Fruit fly (Drosophila melanogaster) whole organism: Measurements from ENCODE around the gene CG31542.

Experiments
- CG8478 ChIP-seq: fragments of >200 bp; optimal IDR thresholded peaks from 2 replicates; lab custom pipeline; 2018; ENCODE audit warnings: inconsistent platforms
- Dll ChIP-seq: fragments of >200 bp; optimal IDR thresholded peaks from 2 replicates; lab custom pipeline; 2017

DNA sequence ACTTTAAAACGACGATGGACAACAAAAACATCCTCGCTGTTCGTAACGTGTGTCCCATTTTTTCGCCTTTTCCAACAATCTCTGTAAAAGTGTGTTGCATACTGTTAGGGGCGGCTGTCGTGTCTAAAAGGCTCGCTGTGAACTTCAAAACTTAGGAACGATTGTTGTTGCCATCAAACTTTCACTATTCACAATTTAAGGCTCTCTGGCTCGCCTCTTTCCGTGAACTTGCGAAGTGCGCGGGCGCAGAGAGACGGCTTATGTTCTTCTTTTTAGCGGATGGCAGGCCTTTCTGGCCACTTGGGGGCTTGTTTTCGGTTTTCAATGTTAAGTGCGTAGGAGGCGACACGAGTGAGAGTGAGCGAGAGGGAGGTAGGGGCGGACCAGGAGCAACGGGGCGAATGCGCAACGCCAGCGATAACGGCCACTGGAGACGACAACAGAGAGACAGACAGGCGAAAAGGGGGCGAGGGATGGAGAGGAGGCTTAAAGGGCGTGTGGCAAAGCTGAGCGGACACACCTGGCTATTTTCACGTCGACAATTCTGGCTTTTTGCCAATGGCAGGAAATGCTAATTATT lies 18.9 kb upstream of the CG31542 start, which contains the start of gene mtd:
- no peak for TF ChIP-seq CG8478 (lab: Kevin White, UChicago)
- TF ChIP-seq Dll = no peak
